Worm (Caenorhabditis elegans) whole organism, mixed stage, embryonic: ENCODE measurements around the gene srz-59.

Source experiments
- M03D4.4 ChIP-seq: sonication (generic microtip); optimal IDR thresholded peaks from 2 replicates; lab custom pipeline; 2017; ENCODE audit warnings: mild to moderate bottlenecking, missing genetic modification characterization, missing compliant biosample characterization
- bed-3 ChIP-seq: fragments of 200-800 bp; sonication (Bioruptor generic); optimal IDR thresholded peaks from 3 replicates; lab custom pipeline; 2018; ENCODE audit warnings: mild to moderate bottlenecking, missing genetic modification characterization, moderate library complexity, missing compliant biosample characterization
- blmp-1 ChIP-seq: fragments of 150-350 bp; optimal IDR thresholded peaks from 2 replicates; lab custom pipeline; 2014; ENCODE audit warnings: missing biosample characterization, missing genetic modification characterization
- ceh-39 ChIP-seq: fragments of 150-350 bp; optimal IDR thresholded peaks from 2 replicates; lab custom pipeline; 2014; ENCODE audit warnings: missing biosample characterization, missing genetic modification characterization
- ceh-43 ChIP-seq: fragments of 200-800 bp; sonication (Bioruptor generic); optimal IDR thresholded peaks from 2 replicates; lab custom pipeline; 2018; ENCODE audit warnings: mild to moderate bottlenecking, missing genetic modification characterization, moderate library complexity, missing compliant biosample characterization
- ceh-83 ChIP-seq: fragments of 200-800 bp; sonication (Bioruptor generic); optimal IDR thresholded peaks from 2 replicates; lab custom pipeline; 2018; ENCODE audit warnings: mild to moderate bottlenecking, missing genetic modification characterization, missing compliant biosample characterization
- cnd-1 ChIP-seq: fragments of 200-800 bp; sonication (Bioruptor generic); optimal IDR thresholded peaks from 2 replicates; lab custom pipeline; 2018; ENCODE audit warnings: mild to moderate bottlenecking, missing genetic modification characterization, missing compliant biosample characterization
- drap-1 ChIP-seq: fragments of 200-800 bp; sonication (Bioruptor generic); optimal IDR thresholded peaks from 3 replicates; lab custom pipeline; 2018; ENCODE audit warnings: mild to moderate bottlenecking, missing genetic modification characterization, missing compliant biosample characterization
- elt-1 ChIP-seq: sonication (generic microtip); optimal IDR thresholded peaks from 2 replicates; lab custom pipeline; 2017; ENCODE audit warnings: missing genetic modification characterization, mild to moderate bottlenecking, missing compliant biosample characterization, antibody characterized with exemption, moderate library complexity, borderline replicate concordance; ENCODE audit not compliant: insufficient read depth
- elt-3 ChIP-seq: fragments of 150-350 bp; optimal IDR thresholded peaks from 2 replicates; lab custom pipeline; 2014; ENCODE audit warnings: missing biosample characterization, missing genetic modification characterization
- flh-1 ChIP-seq: fragments of 200-800 bp; sonication (Bioruptor generic); optimal IDR thresholded peaks from 2 replicates; lab custom pipeline; 2018; ENCODE audit warnings: mild to moderate bottlenecking, missing genetic modification characterization, moderate library complexity, missing compliant biosample characterization
- ham-2 ChIP-seq: fragments of 200-800 bp; sonication (Bioruptor generic); optimal IDR thresholded peaks from 2 replicates; lab custom pipeline; 2018; ENCODE audit warnings: mild to moderate bottlenecking, missing genetic modification characterization, missing compliant biosample characterization
- hlh-1 ChIP-seq: fragments of 150-350 bp; optimal IDR thresholded peaks from 2 replicates; lab custom pipeline; 2014; ENCODE audit warnings: missing biosample characterization, missing genetic modification reagents, missing genetic modification characterization
- lin-13 ChIP-seq: fragments of 150-350 bp; optimal IDR thresholded peaks from 2 replicates; lab custom pipeline; 2014; ENCODE audit warnings: missing biosample characterization, missing genetic modification characterization
- lin-32 ChIP-seq: fragments of 200-800 bp; sonication (Bioruptor generic); optimal IDR thresholded peaks from 2 replicates; lab custom pipeline; 2018; ENCODE audit warnings: mild to moderate bottlenecking, missing genetic modification characterization, missing compliant biosample characterization
- lsy-2 ChIP-seq: fragments of 150-350 bp; optimal IDR thresholded peaks from 2 replicates; lab custom pipeline; 2014; ENCODE audit warnings: missing biosample characterization, missing genetic modification characterization
- mab-5 ChIP-seq: fragments of 150-350 bp; optimal IDR thresholded peaks from 2 replicates; lab custom pipeline; 2014; ENCODE audit warnings: missing biosample characterization, missing genetic modification characterization
- mep-1 ChIP-seq: fragments of 150-350 bp; optimal IDR thresholded peaks from 2 replicates; lab custom pipeline; 2017; ENCODE audit warnings: missing biosample characterization, missing genetic modification reagents, missing genetic modification characterization, inconsistent platforms
- mls-2 ChIP-seq: sonication (generic microtip); optimal IDR thresholded peaks from 2 replicates; lab custom pipeline; 2016; ENCODE audit warnings: mild to moderate bottlenecking, missing genetic modification characterization, moderate library complexity, missing compliant biosample characterization
- nhr-12 ChIP-seq: fragments of 150-350 bp; optimal IDR thresholded peaks from 2 replicates; lab custom pipeline; 2014; ENCODE audit warnings: missing biosample characterization, missing genetic modification characterization
- nhr-2 ChIP-seq: fragments of 150-350 bp; optimal IDR thresholded peaks from 2 replicates; lab custom pipeline; 2014; ENCODE audit warnings: missing biosample characterization, missing genetic modification characterization
- nhr-237 ChIP-seq: fragments of 150-350 bp; optimal IDR thresholded peaks from 2 replicates; lab custom pipeline; 2014; ENCODE audit warnings: missing biosample characterization, missing genetic modification characterization
- nhr-28 ChIP-seq: fragments of 150-350 bp; optimal IDR thresholded peaks from 2 replicates; lab custom pipeline; 2014; ENCODE audit warnings: missing biosample characterization, missing genetic modification characterization
- nhr-76 ChIP-seq: sonication (generic microtip); optimal IDR thresholded peaks from 2 replicates; lab custom pipeline; 2017; ENCODE audit warnings: missing biosample characterization, missing genetic modification characterization
- pha-4 ChIP-seq: fragments of 150-350 bp; optimal IDR thresholded peaks from 2 replicates; lab custom pipeline; 2018; ENCODE audit warnings: missing biosample characterization, missing genetic modification reagents, missing genetic modification characterization
- sem-2 ChIP-seq: fragments of 200-800 bp; sonication (Bioruptor generic); optimal IDR thresholded peaks from 2 replicates; lab custom pipeline; 2018; ENCODE audit warnings: mild to moderate bottlenecking, missing genetic modification characterization, missing compliant biosample characterization
- sptf-1 ChIP-seq: sonication (generic microtip); optimal IDR thresholded peaks from 2 replicates; lab custom pipeline; 2017; ENCODE audit warnings: mild to moderate bottlenecking, missing genetic modification characterization, moderate library complexity, missing compliant biosample characterization
- unc-120 ChIP-seq: sonication (generic microtip); optimal IDR thresholded peaks from 2 replicates; lab custom pipeline; 2017; ENCODE audit warnings: missing genetic modification characterization, missing compliant biosample characterization; ENCODE audit not compliant: poor library complexity, severe bottlenecking
- unc-39 ChIP-seq: fragments of 150-350 bp; optimal IDR thresholded peaks from 2 replicates; lab custom pipeline; 2014; ENCODE audit warnings: missing biosample characterization, missing genetic modification characterization
- unc-62 ChIP-seq: fragments of 150-350 bp; optimal IDR thresholded peaks from 2 replicates; lab custom pipeline; 2014; ENCODE audit warnings: missing biosample characterization, missing genetic modification reagents, missing genetic modification characterization
- zip-8 ChIP-seq: fragments of 150-350 bp; optimal IDR thresholded peaks from 2 replicates; lab custom pipeline; 2014; ENCODE audit warnings: missing biosample characterization, missing genetic modification characterization
- ztf-11 ChIP-seq: fragments of 150-350 bp; optimal IDR thresholded peaks from 2 replicates; lab custom pipeline; 2014; ENCODE audit warnings: missing biosample characterization, missing genetic modification characterization

The srz-59 gene

ce11 chrIV:14099256-14099655 is 32.6 kb upstream of the srz-59 start, which contains the start of gene col-133:
TSS of gene col-133 (minus strand) at chrIV:14099356.
- no peak for TF ChIP-seq drap-1
- no peak for TF ChIP-seq mls-2 (tag; lab: Kevin White, UChicago)
- no peak for TF ChIP-seq elt-3
- no peak for TF ChIP-seq nhr-12 (tag; lab: Kevin White, UChicago)
- no peak for TF ChIP-seq M03D4.4 (tag; lab: Kevin White, UChicago)
- TF ChIP-seq blmp-1 = no peak
- no peak for TF ChIP-seq unc-120
- TF ChIP-seq ceh-83 (GFP tag; lab: Kevin White, UChicago) = no peak
- TF ChIP-seq hlh-1 = no peak
- no peak for TF ChIP-seq nhr-2 (tag; lab: Kevin White, UChicago)

- TF ChIP-seq nhr-12 (tag; lab: Kevin White, UChicago) (no peak), sem-2 (GFP tag; lab: Kevin White, UChicago) (no peak), nhr-28 (tag; lab: Kevin White, UChicago) (no peak), elt-3 (no peak), ztf-11 (no peak), cnd-1 (tag; lab: Kevin White, UChicago) (no peak), hlh-1 (no peak), sptf-1 (tag; lab: Kevin White, UChicago) (no peak), blmp-1 (no peak)
These were observed 28.8 kb upstream of the srz-59 start, which contains the start of gene F52B11.5 for ce11 chrIV:14103054-14103453. TSS of gene F52B11.5 (minus strand) at chrIV:14103231.

ce11 chrIV:14104745-14105144 is 27.1 kb upstream of the srz-59 start:
- no peak for TF ChIP-seq mab-5 (tag; lab: Kevin White, UChicago)
- TF ChIP-seq blmp-1 = peak; percentile 34
- TF ChIP-seq M03D4.4 (tag; lab: Kevin White, UChicago) = no peak
- TF ChIP-seq ceh-39 = peak; percentile 90
- TF ChIP-seq, all 35 proteins: peak for 2

- TF ChIP-seq sptf-1 (tag; lab: Kevin White, UChicago) = no peak
- TF ChIP-seq unc-39 (tag; lab: Kevin White, UChicago) = no peak
- no peak for TF ChIP-seq lin-13
- no peak for TF ChIP-seq nhr-28 (tag; lab: Kevin White, UChicago)
- TF ChIP-seq nhr-76 (tag; lab: Kevin White, UChicago) = no peak
- TF ChIP-seq pha-4 (tag; lab: Kevin White, UChicago) = no peak
- no peak for TF ChIP-seq nhr-12 (tag; lab: Kevin White, UChicago)
- no peak for TF ChIP-seq elt-1 (tag; lab: Kevin White, UChicago)
- TF ChIP-seq hlh-1 = no peak
These were observed 25.6 kb upstream of the srz-59 start, which contains the start of gene ins-34 for ce11 chrIV:14106274-14106673. TSS of gene ins-34 (plus strand) at chrIV:14106574.

ce11 chrIV:14107647-14108046 is 24.2 kb upstream of the srz-59 start:
- no peak for TF ChIP-seq sem-2 (GFP tag; lab: Kevin White, UChicago)
- no peak for TF ChIP-seq sptf-1 (tag; lab: Kevin White, UChicago)
- no peak for TF ChIP-seq drap-1
- TF ChIP-seq flh-1 = no peak
- no peak for TF ChIP-seq bed-3 (GFP tag; lab: Kevin White, UChicago)
- TF ChIP-seq lsy-2 (tag; lab: Kevin White, UChicago) = no peak
- no peak for TF ChIP-seq ceh-39
- no peak for TF ChIP-seq zip-8 (tag; lab: Kevin White, UChicago)
- no peak for TF ChIP-seq nhr-237 (tag; lab: Kevin White, UChicago)
- no peak for TF ChIP-seq elt-3
- no peak for TF ChIP-seq cnd-1 (tag; lab: Kevin White, UChicago)
- no peak for TF ChIP-seq M03D4.4 (tag; lab: Kevin White, UChicago)
- TF ChIP-seq ham-2 (GFP tag; lab: Kevin White, UChicago) = no peak
- no peak for TF ChIP-seq nhr-12 (tag; lab: Kevin White, UChicago)
- TF ChIP-seq mep-1 (tag; lab: Kevin White, UChicago) = no peak
- TF ChIP-seq unc-39 (tag; lab: Kevin White, UChicago) = no peak
- TF ChIP-seq ceh-43 (GFP tag; lab: Kevin White, UChicago) = no peak
- TF ChIP-seq unc-120 = no peak

ce11 chrIV:14113621-14114020 is 18.2 kb upstream of the srz-59 start:
- no peak for TF ChIP-seq drap-1
- TF ChIP-seq lin-13 = no peak
- no peak for TF ChIP-seq ham-2 (GFP tag; lab: Kevin White, UChicago)
- no peak for TF ChIP-seq elt-1 (tag; lab: Kevin White, UChicago)
- no peak for TF ChIP-seq unc-62 (GFP tag; lab: Kevin White, UChicago)
- TF ChIP-seq M03D4.4 (tag; lab: Kevin White, UChicago) = no peak
- TF ChIP-seq lin-32 = no peak
- no peak for TF ChIP-seq nhr-237 (tag; lab: Kevin White, UChicago)
- no peak for TF ChIP-seq ceh-83 (GFP tag; lab: Kevin White, UChicago)
- no peak for TF ChIP-seq zip-8 (tag; lab: Kevin White, UChicago)
